Worm (Caenorhabditis elegans) whole organism, late embryonic: ENCODE results near the gene sre-9.

Experiments used
- C08G9.2 ChIP-seq: sonication (generic microtip); optimal IDR thresholded peaks from 2 replicates; lab custom pipeline; 2016; ENCODE audit warnings: mild to moderate bottlenecking, missing genetic modification characterization, moderate library complexity, missing compliant biosample characterization
- C38D4.7 ChIP-seq: fragments of 200-800 bp; sonication (Bioruptor generic); optimal IDR thresholded peaks from 2 replicates; lab custom pipeline; 2018; ENCODE audit warnings: mild to moderate bottlenecking, missing genetic modification characterization, moderate library complexity, missing compliant biosample characterization
- Y22D7AL.16 ChIP-seq: sonication (generic microtip); optimal IDR thresholded peaks from 2 replicates; lab custom pipeline; 2016; ENCODE audit warnings: missing genetic modification characterization, missing compliant biosample characterization
- ama-1 ChIP-seq: fragments of 150-350 bp; optimal IDR thresholded peaks from 2 replicates; lab custom pipeline; 2014
- ceh-14 ChIP-seq: sonication (generic microtip); optimal IDR thresholded peaks from 2 replicates; lab custom pipeline; 2016; ENCODE audit warnings: missing genotype, missing genetic modification characterization, missing compliant biosample characterization
- ceh-19 ChIP-seq: fragments of 200-800 bp; sonication (Bioruptor generic); optimal IDR thresholded peaks from 2 replicates; lab custom pipeline; 2018; ENCODE audit warnings: mild to moderate bottlenecking, missing genetic modification characterization, missing compliant biosample characterization
- ceh-2 ChIP-seq: sonication (generic microtip); optimal IDR thresholded peaks from 2 replicates; lab custom pipeline; 2016; ENCODE audit warnings: missing genotype, missing genetic modification characterization, missing compliant biosample characterization
- ceh-31 ChIP-seq: sonication (generic microtip); optimal IDR thresholded peaks from 2 replicates; lab custom pipeline; 2016; ENCODE audit warnings: missing genetic modification characterization, missing compliant biosample characterization
- ceh-45 ChIP-seq: fragments of 200-800 bp; sonication (Bioruptor generic); IDR thresholded peaks from 2 replicates; pipeline ENCODE4 v1.3.6; 2022; ENCODE audit warnings: missing genetic modification reagents, missing genetic modification characterization, missing compliant biosample characterization
- ceh-48 ChIP-seq: sonication (generic microtip); optimal IDR thresholded peaks from 2 replicates; lab custom pipeline; 2016; ENCODE audit warnings: missing genetic modification characterization, inconsistent platforms, missing compliant biosample characterization
- ceh-6 ChIP-seq: fragments of 200-800 bp; sonication (Bioruptor generic); optimal IDR thresholded peaks from 2 replicates; lab custom pipeline; 2018; ENCODE audit warnings: mild to moderate bottlenecking, missing genetic modification characterization, missing compliant biosample characterization
- dmd-4 ChIP-seq: sonication (generic microtip); optimal IDR thresholded peaks from 2 replicates; lab custom pipeline; 2016; ENCODE audit warnings: borderline replicate concordance, missing genetic modification characterization, missing compliant biosample characterization
- dve-1 ChIP-seq: sonication (generic microtip); optimal IDR thresholded peaks from 2 replicates; lab custom pipeline; 2017; ENCODE audit warnings: antibody characterized with exemption, mild to moderate bottlenecking, missing genetic modification characterization, missing compliant biosample characterization
- eyg-1 ChIP-seq: sonication (generic microtip); optimal IDR thresholded peaks from 2 replicates; lab custom pipeline; 2016; ENCODE audit warnings: missing genotype, missing genetic modification characterization, missing compliant biosample characterization
- fax-1 ChIP-seq: sonication (generic microtip); optimal IDR thresholded peaks from 2 replicates; lab custom pipeline; 2016; ENCODE audit warnings: missing genotype, missing genetic modification characterization, missing compliant biosample characterization
- fkh-10 ChIP-seq: fragments of 150-350 bp; optimal IDR thresholded peaks from 2 replicates; lab custom pipeline; 2014; ENCODE audit warnings: missing biosample characterization, missing genetic modification reagents, missing genetic modification characterization
- fkh-6 ChIP-seq: sonication (generic microtip); optimal IDR thresholded peaks from 2 replicates; lab custom pipeline; 2016; ENCODE audit warnings: missing genetic modification characterization, missing compliant biosample characterization
- gmeb-2 ChIP-seq: sonication (generic microtip); optimal IDR thresholded peaks from 2 replicates; lab custom pipeline; 2016; ENCODE audit warnings: missing genetic modification characterization, inconsistent platforms, missing compliant biosample characterization
- hlh-13 ChIP-seq: fragments of 200-800 bp; sonication (Bioruptor generic); optimal IDR thresholded peaks from 2 replicates; lab custom pipeline; 2018; ENCODE audit warnings: mild to moderate bottlenecking, missing genetic modification characterization, missing compliant biosample characterization
- hlh-15 ChIP-seq: sonication (generic microtip); optimal IDR thresholded peaks from 2 replicates; lab custom pipeline; 2016; ENCODE audit warnings: missing genetic modification characterization, missing compliant biosample characterization
- hlh-6 ChIP-seq: sonication (generic microtip); optimal IDR thresholded peaks from 2 replicates; lab custom pipeline; 2016; ENCODE audit warnings: missing genotype, missing genetic modification characterization, missing compliant biosample characterization
- madf-2 ChIP-seq: sonication (generic microtip); optimal IDR thresholded peaks from 2 replicates; lab custom pipeline; 2017; ENCODE audit warnings: missing genetic modification characterization, missing compliant biosample characterization
- mec-3 ChIP-seq: sonication (generic microtip); optimal IDR thresholded peaks from 2 replicates; lab custom pipeline; 2016; ENCODE audit warnings: borderline replicate concordance, missing genetic modification characterization, missing compliant biosample characterization
- nhr-232 ChIP-seq: sonication (generic microtip); optimal IDR thresholded peaks from 2 replicates; lab custom pipeline; 2016; ENCODE audit warnings: missing genetic modification characterization, missing compliant biosample characterization
- npax-4 ChIP-seq: sonication (generic microtip); optimal IDR thresholded peaks from 2 replicates; lab custom pipeline; 2016; ENCODE audit warnings: missing genetic modification characterization, missing compliant biosample characterization
- odd-2 ChIP-seq: sonication (generic microtip); optimal IDR thresholded peaks from 2 replicates; lab custom pipeline; 2017; ENCODE audit warnings: antibody characterized with exemption, mild to moderate bottlenecking, missing genetic modification characterization, missing compliant biosample characterization
- pag-3 ChIP-seq: sonication (generic microtip); optimal IDR thresholded peaks from 2 replicates; lab custom pipeline; 2016; ENCODE audit warnings: missing compliant biosample characterization, missing genetic modification characterization, borderline replicate concordance
- pat-9 ChIP-seq: fragments of 200-800 bp; sonication (Bioruptor generic); optimal IDR thresholded peaks from 2 replicates; lab custom pipeline; 2018; ENCODE audit warnings: mild to moderate bottlenecking, missing genetic modification characterization, moderate library complexity, missing compliant biosample characterization
- pax-1 ChIP-seq: fragments of 150-350 bp; optimal IDR thresholded peaks from 2 replicates; lab custom pipeline; 2014; ENCODE audit warnings: missing biosample characterization, missing genetic modification characterization
- pha-2 ChIP-seq: sonication (generic microtip); optimal IDR thresholded peaks from 2 replicates; lab custom pipeline; 2017; ENCODE audit warnings: mild to moderate bottlenecking, missing genetic modification characterization, missing compliant biosample characterization
- pha-4 ChIP-seq: fragments of 150-350 bp; optimal IDR thresholded peaks from 2 replicates; lab custom pipeline; 2018; ENCODE audit warnings: missing biosample characterization, missing genetic modification reagents, missing genetic modification characterization
- pqm-1 ChIP-seq: sonication (generic microtip); optimal IDR thresholded peaks from 2 replicates; lab custom pipeline; 2016; ENCODE audit warnings: missing genetic modification characterization, missing compliant biosample characterization
- pros-1 ChIP-seq: fragments of 150-350 bp; optimal IDR thresholded peaks from 2 replicates; lab custom pipeline; 2014; ENCODE audit warnings: missing biosample characterization, missing genetic modification reagents, missing genetic modification characterization
- ref-2 ChIP-seq: sonication (generic microtip); optimal IDR thresholded peaks from 2 replicates; lab custom pipeline; 2016; ENCODE audit warnings: missing genetic modification characterization, missing compliant biosample characterization
- rnt-1 ChIP-seq: sonication (generic microtip); optimal IDR thresholded peaks from 2 replicates; lab custom pipeline; 2016; ENCODE audit warnings: missing genetic modification characterization, missing compliant biosample characterization
- sox-4 ChIP-seq: sonication (generic microtip); optimal IDR thresholded peaks from 2 replicates; lab custom pipeline; 2017; ENCODE audit warnings: mild to moderate bottlenecking, missing genetic modification characterization, inconsistent platforms, missing compliant biosample characterization
- syd-9 ChIP-seq: sonication (generic microtip); optimal IDR thresholded peaks from 2 replicates; lab custom pipeline; 2016; ENCODE audit warnings: mild to moderate bottlenecking, missing genetic modification characterization, moderate library complexity, missing compliant biosample characterization
- tbx-2 ChIP-seq: sonication (generic microtip); optimal IDR thresholded peaks from 2 replicates; lab custom pipeline; 2016; ENCODE audit warnings: missing genetic modification characterization, missing compliant biosample characterization
- tbx-7 ChIP-seq: sonication (generic microtip); optimal IDR thresholded peaks from 2 replicates; lab custom pipeline; 2016; ENCODE audit warnings: missing genotype, missing genetic modification characterization, missing compliant biosample characterization
- unc-3 ChIP-seq, 2 experiments: fragments of 200-800 bp in 1 of 2; sonication (Bioruptor generic) in 1 of 2; sonication (generic microtip) in 1 of 2; conservative IDR thresholded peaks in 1 of 2; optimal IDR thresholded peaks in 1 of 2; 2 replicates each; pipeline versions ENCODE4 v1.3.6 to Lab custom; 2016 to 2022; ENCODE audit warnings: missing compliant biosample characterization in 2 of 2, missing genetic modification characterization in 2 of 2, missing genetic modification reagents in 1 of 2
- unc-55 ChIP-seq: sonication (generic microtip); optimal IDR thresholded peaks from 2 replicates; lab custom pipeline; 2017; ENCODE audit warnings: missing biosample characterization, missing genetic modification reagents, missing genetic modification characterization
- ztf-16 ChIP-seq: sonication (generic microtip); optimal IDR thresholded peaks from 2 replicates; lab custom pipeline; 2017; ENCODE audit warnings: missing genetic modification characterization, missing compliant biosample characterization

Gene sre-9

ce11 chrV:3877242-3877641 is 17.5 kb upstream of the sre-9 start:
- TF ChIP-seq fkh-10 (GFP tag; lab: Kevin White, UChicago) (no peak), Y22D7AL.16 (tag; lab: Kevin White, UChicago) (no peak), pros-1 (tag; lab: Kevin White, UChicago) (no peak), pqm-1 (tag; lab: Kevin White, UChicago) (no peak)
- TF ChIP-seq, all 69 proteins: peak for 0

- TF ChIP-seq ceh-48 (tag; lab: Kevin White, UChicago) (no peak), ama-1 (lab: Kevin White, UChicago) (no peak), fkh-6 (tag; lab: Kevin White, UChicago) (no peak), tbx-7 (no peak), dmd-4 (tag; lab: Kevin White, UChicago) (no peak), nhr-232 (no peak), fax-1 (tag; lab: Kevin White, UChicago) (no peak), ceh-31 (tag; lab: Kevin White, UChicago) (no peak), ztf-16 (tag; lab: Kevin White, UChicago) (no peak), pat-9 (no peak), ref-2 (tag; lab: Kevin White, UChicago) (no peak), pag-3 (tag; lab: Kevin White, UChicago) (no peak), gmeb-2 (tag; lab: Kevin White, UChicago) (no peak), C38D4.7 (no peak), npax-4 (tag; lab: Kevin White, UChicago) (no peak), mec-3 (tag; lab: Kevin White, UChicago) (no peak), Y22D7AL.16 (tag; lab: Kevin White, UChicago) (no peak), pha-2 (tag; lab: Kevin White, UChicago) (no peak), pax-1 (tag; lab: Kevin White, UChicago) (no peak)
Measured at ce11 chrV:3878223-3878622, 16.5 kb upstream of the sre-9 start, which contains the start of gene nhr-159. Gene nhr-159, minus strand, starts transcription at chrV:3878323.

ce11 chrV:3884550-3884949 is 10.2 kb upstream of the sre-9 start:
- TF ChIP-seq ceh-14 (tag; lab: Kevin White, UChicago) = no peak
- no peak for TF ChIP-seq mec-3 (tag; lab: Kevin White, UChicago)
- no peak for TF ChIP-seq npax-4 (tag; lab: Kevin White, UChicago)
- TF ChIP-seq hlh-13 (GFP tag; lab: Kevin White, UChicago) = no peak
- TF ChIP-seq hlh-15 (tag; lab: Kevin White, UChicago) = no peak
- no peak for TF ChIP-seq tbx-2
- no peak for TF ChIP-seq sox-4 (tag; lab: Kevin White, UChicago)
- no peak for TF ChIP-seq dmd-4 (tag; lab: Kevin White, UChicago)
- no peak for TF ChIP-seq unc-55 (GFP tag; lab: Kevin White, UChicago)
- TF ChIP-seq odd-2 = no peak
- no peak for TF ChIP-seq ref-2 (tag; lab: Kevin White, UChicago)
- TF ChIP-seq madf-2 (tag; lab: Kevin White, UChicago) = no peak
- TF ChIP-seq rnt-1 = no peak
- TF ChIP-seq gmeb-2 (tag; lab: Kevin White, UChicago) = no peak

ce11 chrV:3886104-3886503 is 8.7 kb upstream of the sre-9 start, which contains the start of gene nhr-124:
Gene nhr-124, minus strand, starts transcription at chrV:3886204.
- TF ChIP-seq pqm-1 (tag; lab: Kevin White, UChicago) (no peak), ceh-14 (tag; lab: Kevin White, UChicago) (no peak), unc-3 (GFP tag; conservative IDR thresholded peaks at IDR 0.05; lab: Robert Waterston, UW) (no peak), unc-3 (tag; optimal IDR thresholded peaks at IDR 0.05; lab: Kevin White, UChicago) (no peak), pha-2 (tag; lab: Kevin White, UChicago) (no peak), syd-9 (tag; lab: Kevin White, UChicago) (no peak), eyg-1 (tag; lab: Kevin White, UChicago) (no peak), ref-2 (tag; lab: Kevin White, UChicago) (no peak), ceh-19 (GFP tag; lab: Kevin White, UChicago) (no peak), npax-4 (tag; lab: Kevin White, UChicago) (no peak), C08G9.2 (tag; lab: Kevin White, UChicago) (no peak), hlh-6 (no peak), ceh-45 (GFP tag; lab: Robert Waterston, UW) (no peak), ceh-6 (GFP tag; lab: Kevin White, UChicago) (no peak), madf-2 (tag; lab: Kevin White, UChicago) (no peak), dve-1 (no peak), odd-2 (no peak), pha-4 (no peak), ceh-2 (tag; lab: Kevin White, UChicago) (no peak)
